Fruit fly (Drosophila melanogaster): ENCODE results near the gene HLH3B.
A peak's percentile ranks its signal among the peaks of the same experiment; 100 is the strongest.

Gene HLH3B

dm6 chrX:2646022-2646761 is 35.3 kb downstream of the HLH3B start:
- TF ChIP-seq Dll (optimal IDR thresholded peaks at IDR 0.05) (peak; percentile 63), pan (optimal IDR thresholded peaks at IDR 0.05) (no peak), CG8478 (optimal IDR thresholded peaks at IDR 0.05) (no peak), EcR (GFP tag; optimal IDR thresholded peaks at IDR 0.05) (peak; percentile 91 to 98), usp (GFP tag; optimal IDR thresholded peaks at IDR 0.05) (no peak), psq (optimal IDR thresholded peaks at IDR 0.05) (no peak)

dm6 chrX:2645593-2645992 is 35.9 kb downstream of the HLH3B start:
- no peak for TF ChIP-seq pan (optimal IDR thresholded peaks at IDR 0.05)
- no peak for TF ChIP-seq psq (optimal IDR thresholded peaks at IDR 0.05)
- TF ChIP-seq EcR (GFP tag; optimal IDR thresholded peaks at IDR 0.05) = no peak
- TF ChIP-seq Dll (optimal IDR thresholded peaks at IDR 0.05) = no peak
- no peak for TF ChIP-seq usp (GFP tag; optimal IDR thresholded peaks at IDR 0.05)

dm6 chrX:2642484-2643379 is 38.8 kb downstream of the HLH3B start:
- TF ChIP-seq EcR (GFP tag; optimal IDR thresholded peaks at IDR 0.05) (no peak), Dll (optimal IDR thresholded peaks at IDR 0.05) (peak; percentile 59), CG8478 (optimal IDR thresholded peaks at IDR 0.05) (peak; percentile 40), psq (optimal IDR thresholded peaks at IDR 0.05) (no peak)

dm6 chrX:2638646-2639045 is 42.9 kb downstream of the HLH3B start:
- TF ChIP-seq psq (optimal IDR thresholded peaks at IDR 0.05) = no peak
- no peak for TF ChIP-seq EcR (GFP tag; optimal IDR thresholded peaks at IDR 0.05)
- TF ChIP-seq CG8478 (optimal IDR thresholded peaks at IDR 0.05) = no peak
- no peak for TF ChIP-seq pan (optimal IDR thresholded peaks at IDR 0.05)
- TF ChIP-seq Dll (optimal IDR thresholded peaks at IDR 0.05) = no peak
- TF ChIP-seq usp (GFP tag; optimal IDR thresholded peaks at IDR 0.05) = no peak

dm6 chrX:2637914-2638313 is 43.6 kb downstream of the HLH3B start:
- TF ChIP-seq CG8478 (optimal IDR thresholded peaks at IDR 0.05) (no peak), Dll (optimal IDR thresholded peaks at IDR 0.05) (no peak), usp (GFP tag; optimal IDR thresholded peaks at IDR 0.05) (no peak), pan (optimal IDR thresholded peaks at IDR 0.05) (no peak), EcR (GFP tag; optimal IDR thresholded peaks at IDR 0.05) (no peak), psq (optimal IDR thresholded peaks at IDR 0.05) (no peak)

- TF ChIP-seq psq (optimal IDR thresholded peaks at IDR 0.05) (no peak), EcR (GFP tag; optimal IDR thresholded peaks at IDR 0.05) (no peak), CG8478 (optimal IDR thresholded peaks at IDR 0.05) (no peak), pan (optimal IDR thresholded peaks at IDR 0.05) (no peak), usp (GFP tag; optimal IDR thresholded peaks at IDR 0.05) (no peak), Dll (optimal IDR thresholded peaks at IDR 0.05) (no peak)
These were observed 44.5 kb downstream of the HLH3B start for dm6 chrX:2636825-2637535.

dm6 chrX:2635953-2636715 is 45.4 kb downstream of the HLH3B start:
- TF ChIP-seq Dll (optimal IDR thresholded peaks at IDR 0.05) (no peak), psq (optimal IDR thresholded peaks at IDR 0.05) (no peak), CG8478 (optimal IDR thresholded peaks at IDR 0.05) (no peak), EcR (GFP tag; optimal IDR thresholded peaks at IDR 0.05) (no peak), pan (optimal IDR thresholded peaks at IDR 0.05) (no peak), usp (GFP tag; optimal IDR thresholded peaks at IDR 0.05) (no peak)

dm6 chrX:2635075-2635643 is 46.4 kb downstream of the HLH3B start:
- TF ChIP-seq usp (GFP tag; optimal IDR thresholded peaks at IDR 0.05) = no peak
- no peak for TF ChIP-seq pan (optimal IDR thresholded peaks at IDR 0.05)
- no peak for TF ChIP-seq psq (optimal IDR thresholded peaks at IDR 0.05)
- TF ChIP-seq CG8478 (optimal IDR thresholded peaks at IDR 0.05) = no peak
- no peak for TF ChIP-seq Dll (optimal IDR thresholded peaks at IDR 0.05)
- TF ChIP-seq EcR (GFP tag; optimal IDR thresholded peaks at IDR 0.05) = no peak

dm6 chrX:2633847-2634776 is 47.4 kb downstream of the HLH3B start, which contains the start of gene sgg:
Gene sgg, plus strand, starts transcription at chrX:2633952.
- TF ChIP-seq CG8478 (optimal IDR thresholded peaks at IDR 0.05) (peak; percentile 70), usp (GFP tag; optimal IDR thresholded peaks at IDR 0.05) (no peak)

Data from whole organism.